Worm (Caenorhabditis elegans) whole organism, early embryonic: ENCODE measurements around the gene ZK666.8.

ENCODE experiments used
- F13C5.2 ChIP-seq: sonication (generic microtip); optimal IDR thresholded peaks from 2 replicates; lab custom pipeline; 2017; ENCODE audit warnings: mild to moderate bottlenecking, missing genetic modification characterization, inconsistent platforms, missing compliant biosample characterization
- aly-1 ChIP-seq: sonication (generic microtip); optimal IDR thresholded peaks from 2 replicates; lab custom pipeline; 2016; ENCODE audit warnings: missing genetic modification characterization, missing compliant biosample characterization
- ama-1 ChIP-seq: fragments of 150-350 bp; optimal IDR thresholded peaks from 2 replicates; lab custom pipeline; 2014
- flt-1 ChIP-seq: fragments of 200-800 bp; sonication (Bioruptor generic); IDR thresholded peaks from 2 replicates; pipeline ENCODE4 v1.3.6; 2022; ENCODE audit warnings: missing genetic modification characterization, missing compliant biosample characterization
- hnd-1 ChIP-seq: sonication (generic microtip); optimal IDR thresholded peaks from 2 replicates; lab custom pipeline; 2016; ENCODE audit warnings: missing genetic modification characterization, missing compliant biosample characterization
- pes-1 ChIP-seq: fragments of 200-800 bp; sonication (Bioruptor generic); IDR thresholded peaks from 2 replicates; pipeline ENCODE4 v1.3.6; 2022; ENCODE audit warnings: missing genetic modification reagents, missing genetic modification characterization, missing compliant biosample characterization

DNA sequence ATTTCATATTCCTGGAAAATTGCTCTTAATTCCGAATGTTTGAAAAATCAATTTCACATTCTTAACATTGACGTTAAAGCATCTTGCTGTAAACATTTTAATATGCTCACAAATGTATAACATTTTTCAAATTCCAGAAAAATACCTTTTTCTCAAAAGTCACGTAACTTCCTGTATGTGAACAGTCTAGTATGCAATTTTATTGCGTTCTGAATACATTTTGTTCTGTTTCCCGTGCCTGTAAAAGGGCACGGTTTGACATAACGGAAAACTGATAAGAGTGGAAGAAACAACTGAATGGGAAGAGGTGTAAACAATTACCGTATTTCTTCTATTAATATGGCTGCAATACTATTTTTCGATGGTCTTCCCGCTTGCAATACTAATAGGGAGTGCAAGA lies 10.0 kb downstream of the ZK666.8 start:
- no peak for TF ChIP-seq ama-1 (lab: Kevin White, UChicago)
- TF ChIP-seq pes-1 (GFP tag; lab: Robert Waterston, UW): no peak
- no peak for TF ChIP-seq hnd-1 (tag; lab: Kevin White, UChicago)
- no peak for TF ChIP-seq F13C5.2
- TF ChIP-seq aly-1 (tag; lab: Kevin White, UChicago): no peak
- no peak for TF ChIP-seq flt-1 (GFP tag; lab: Robert Waterston, UW)
